Fruit fly (Drosophila melanogaster): ENCODE data around the gene CG14543.
A peak's percentile ranks its signal among the peaks of the same experiment; 100 is the strongest.

Gene CG14543

DNA sequence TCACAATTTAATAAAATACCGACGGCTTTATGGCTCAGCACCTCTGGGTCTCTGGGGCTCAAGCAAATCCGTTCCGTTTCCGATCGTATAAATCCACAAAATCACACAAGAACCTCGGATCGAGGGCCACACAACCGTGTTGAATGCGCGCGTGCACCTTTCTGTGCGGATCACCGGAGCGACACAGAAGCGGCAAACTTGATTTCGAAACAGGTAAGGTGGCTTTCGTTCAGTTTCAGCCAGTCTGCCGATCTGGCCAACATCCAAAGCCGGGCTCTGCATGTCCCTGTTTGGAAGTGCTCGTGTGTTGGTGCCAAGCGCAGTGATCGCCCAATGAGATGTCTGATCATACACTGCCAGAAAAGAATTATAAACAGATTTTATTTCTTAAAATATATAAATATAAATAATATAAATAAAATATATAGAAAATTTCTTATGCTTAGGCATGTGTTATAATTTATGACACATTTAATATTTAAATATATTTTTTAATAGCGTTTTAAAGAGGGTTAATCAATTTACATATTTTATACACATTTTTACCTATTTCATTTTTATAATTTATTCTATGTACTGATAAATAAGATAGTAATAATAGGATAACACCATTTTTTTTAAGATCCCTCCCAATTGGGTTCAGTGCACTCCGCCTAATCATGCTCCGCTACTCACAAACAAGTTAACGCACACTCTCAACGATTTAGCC lies 42.2 kb downstream of the CG14543 start, which contains the start of gene dysf:
dysf (minus strand) TSS at position 210 of the 709 bp plus-strand sequence.
- TF ChIP-seq CG13204 (GFP tag; optimal IDR thresholded peaks at IDR 0.05) (peak; percentile 51), Snoo (tag; optimal IDR thresholded peaks at IDR 0.05) (peak; percentile 73), CG10348 (GFP tag; IDR thresholded peaks at IDR 0.05) (no peak), CG34367 (tag; optimal IDR thresholded peaks at IDR 0.05) (peak; percentile 70), CG15710 (tag; optimal IDR thresholded peaks at IDR 0.05) (peak; percentile 85), CG9948 (tag; optimal IDR thresholded peaks at IDR 0.05) (peak; percentile 78), CG8159 (tag; optimal IDR thresholded peaks at IDR 0.05) (peak; percentile 91), gl (tag; optimal IDR thresholded peaks at IDR 0.05) (no peak), Ets98B (GFP tag; IDR thresholded peaks at IDR 0.05) (no peak), fd96Ca (GFP tag; IDR thresholded peaks at IDR 0.05) (peak; percentile 9; the same call in 1 of the 3 replicates), CG4496 (GFP tag; IDR thresholded peaks at IDR 0.05) (no peak), CG17806 (tag; optimal IDR thresholded peaks at IDR 0.05) (peak; percentile 64), Pif1A (GFP tag; optimal IDR thresholded peaks at IDR 0.05) (peak; percentile 24), EcR (GFP tag; optimal IDR thresholded peaks at IDR 0.05) (no peak), CG32121 (GFP tag; IDR thresholded peaks at IDR 0.05) (peak; percentile 45), CG8301 (tag; optimal IDR thresholded peaks at IDR 0.05) (peak; percentile 54), D1 (tag; optimal IDR thresholded peaks at IDR 0.05) (peak; percentile 48), CG14655 (GFP tag; optimal IDR thresholded peaks at IDR 0.05) (peak; percentile 83), Pif1B (GFP tag; optimal IDR thresholded peaks at IDR 0.05) (peak; percentile 54), rn (GFP tag; IDR thresholded peaks at IDR 0.05) (no peak; the same call in 1 of the 2 replicates)

DNA sequence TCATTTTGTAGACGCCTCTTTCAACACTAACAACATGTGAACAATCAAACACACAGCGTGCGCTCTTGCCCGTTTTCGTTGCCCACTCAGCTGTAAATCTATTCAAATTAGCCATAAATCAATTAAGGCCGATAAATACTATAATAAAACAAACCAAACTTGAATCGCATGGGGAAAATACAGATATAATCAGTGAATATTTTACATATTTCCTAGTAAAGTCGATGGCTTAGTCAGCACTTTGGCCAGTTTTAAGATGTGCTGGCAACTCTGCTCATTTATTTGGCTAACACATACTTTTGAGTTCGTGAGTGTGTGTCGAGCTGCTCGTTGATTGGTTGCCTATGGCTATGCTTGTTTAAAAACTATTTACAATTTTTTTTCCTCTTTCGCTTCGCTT lies 42.8 kb downstream of the CG14543 start:
- no peak for TF ChIP-seq rn (GFP tag; IDR thresholded peaks at IDR 0.05)
- no peak for TF ChIP-seq Pif1B (GFP tag; optimal IDR thresholded peaks at IDR 0.05)
- TF ChIP-seq CG12605 (GFP tag; IDR thresholded peaks at IDR 0.05) = no peak
- no peak for TF ChIP-seq Ets98B (GFP tag; IDR thresholded peaks at IDR 0.05)
- no peak for TF ChIP-seq Pif1A (GFP tag; optimal IDR thresholded peaks at IDR 0.05)
- no peak for TF ChIP-seq EcR (GFP tag; optimal IDR thresholded peaks at IDR 0.05)
- no peak for TF ChIP-seq D1 (tag; optimal IDR thresholded peaks at IDR 0.05)
- no peak for TF ChIP-seq CG10348 (GFP tag; IDR thresholded peaks at IDR 0.05)
- 0 out of 3 replicates have a peak, but pooled peaks have one; percentile 55 for TF ChIP-seq fd96Ca (GFP tag; IDR thresholded peaks at IDR 0.05)
- TF ChIP-seq CG32121 (GFP tag; IDR thresholded peaks at IDR 0.05) = no peak
- no peak for TF ChIP-seq CG14655 (GFP tag; optimal IDR thresholded peaks at IDR 0.05)
- TF ChIP-seq CG4496 (GFP tag; IDR thresholded peaks at IDR 0.05) = 0 out of 3 replicates have a peak, but pooled peaks have one; percentile 37
- no peak for TF ChIP-seq CG13204 (GFP tag; optimal IDR thresholded peaks at IDR 0.05)
- TF ChIP-seq CG8159 (tag; optimal IDR thresholded peaks at IDR 0.05) = no peak
- no peak for TF ChIP-seq gl (tag; optimal IDR thresholded peaks at IDR 0.05)

DNA sequence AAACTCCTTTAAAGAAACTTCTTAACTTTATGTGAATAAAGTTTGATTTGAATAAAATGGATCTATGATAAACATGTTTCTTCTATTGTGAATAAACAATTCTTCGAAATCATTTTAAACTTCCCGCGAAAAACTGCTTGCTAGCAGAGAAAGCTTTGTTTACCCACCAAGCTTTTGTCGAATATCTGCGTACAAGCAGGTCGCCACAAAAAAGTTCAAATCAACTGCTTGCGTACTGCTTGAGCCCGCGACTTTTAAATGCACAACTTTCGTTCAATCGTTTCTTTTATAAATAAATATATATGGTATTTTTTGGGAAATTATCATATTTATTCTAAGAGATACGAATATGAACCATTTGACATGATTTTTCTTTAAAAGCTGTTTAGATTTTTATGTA lies 47.0 kb downstream of the CG14543 start:
- TF ChIP-seq rn (GFP tag; IDR thresholded peaks at IDR 0.05) = no peak
- no peak for TF ChIP-seq CG8159 (tag; optimal IDR thresholded peaks at IDR 0.05)
- TF ChIP-seq Snoo (tag; optimal IDR thresholded peaks at IDR 0.05) = no peak
- TF ChIP-seq CG12605 (GFP tag; IDR thresholded peaks at IDR 0.05) = no peak
- TF ChIP-seq D1 (tag; optimal IDR thresholded peaks at IDR 0.05) = peak; percentile 75

DNA sequence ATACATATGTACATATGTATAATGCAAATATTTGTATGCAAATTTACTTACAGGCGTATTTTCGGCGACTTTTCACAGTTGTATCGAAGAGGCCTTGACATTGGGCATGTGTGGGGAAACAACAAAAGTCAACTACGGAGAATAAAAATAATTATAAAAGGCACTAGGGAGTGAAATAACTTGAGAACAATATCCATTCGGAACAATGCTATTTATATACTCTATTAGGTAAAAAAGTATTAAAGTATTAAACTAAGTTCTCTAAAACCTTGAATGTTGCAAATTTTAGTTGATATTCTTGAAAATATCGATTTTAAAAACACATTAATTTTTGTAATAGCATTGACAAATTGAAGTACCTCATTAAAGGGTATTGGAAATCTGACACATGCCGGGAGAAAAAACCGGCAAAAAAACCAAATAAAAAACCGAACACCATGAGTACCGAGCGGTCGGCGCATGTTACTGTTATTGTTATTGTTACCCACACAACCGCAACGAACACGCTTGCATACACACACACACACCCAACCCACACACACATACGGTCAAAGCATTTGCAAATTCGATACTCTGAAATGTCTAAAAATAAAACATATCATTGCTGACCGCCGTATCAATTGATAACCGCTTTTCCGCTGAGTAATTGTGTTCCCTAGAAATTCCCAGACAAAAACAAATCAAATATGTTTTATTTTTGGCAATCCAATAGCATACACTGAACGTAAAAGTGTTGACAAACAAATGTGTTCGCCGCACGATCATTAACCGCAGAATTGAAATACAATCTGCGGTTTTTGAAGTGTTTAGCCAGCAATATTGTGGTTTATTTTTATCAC lies 48.1 kb downstream of the CG14543 start:
- TF ChIP-seq fd96Ca (GFP tag; IDR thresholded peaks at IDR 0.05) = no peak
- peak; percentile 10 for TF ChIP-seq CG8301 (tag; optimal IDR thresholded peaks at IDR 0.05)
- TF ChIP-seq Ets98B (GFP tag; IDR thresholded peaks at IDR 0.05) = peak; percentile 36; the same call in 1 of the 2 replicates
- peak; percentile 26; the same call in 1 of the 2 replicates for TF ChIP-seq CG32121 (GFP tag; IDR thresholded peaks at IDR 0.05)
- peak; percentile 27 for TF ChIP-seq CG14655 (GFP tag; optimal IDR thresholded peaks at IDR 0.05)
- peak; percentile 76 for TF ChIP-seq Snoo (tag; optimal IDR thresholded peaks at IDR 0.05)
- TF ChIP-seq CG4496 (GFP tag; IDR thresholded peaks at IDR 0.05) = peak; percentile 59; the same call in 2 of the 3 replicates
- TF ChIP-seq CG15710 (tag; optimal IDR thresholded peaks at IDR 0.05) = peak; percentile 22
- TF ChIP-seq CG9948 (tag; optimal IDR thresholded peaks at IDR 0.05) = peak; percentile 3
- TF ChIP-seq EcR (GFP tag; optimal IDR thresholded peaks at IDR 0.05) = no peak
- TF ChIP-seq CG13204 (GFP tag; optimal IDR thresholded peaks at IDR 0.05) = no peak
- TF ChIP-seq D1 (tag; optimal IDR thresholded peaks at IDR 0.05) = no peak
- no peak for TF ChIP-seq CG12605 (GFP tag; IDR thresholded peaks at IDR 0.05)
- peak; percentile 11 for TF ChIP-seq CG17806 (tag; optimal IDR thresholded peaks at IDR 0.05)
- no peak for TF ChIP-seq CG10348 (GFP tag; IDR thresholded peaks at IDR 0.05)
- TF ChIP-seq CG34367 (tag; optimal IDR thresholded peaks at IDR 0.05) = no peak
- TF ChIP-seq Pif1A (GFP tag; optimal IDR thresholded peaks at IDR 0.05) = peak; percentile 37
- no peak for TF ChIP-seq rn (GFP tag; IDR thresholded peaks at IDR 0.05)
- peak; percentile 54 for TF ChIP-seq CG8159 (tag; optimal IDR thresholded peaks at IDR 0.05)

DNA sequence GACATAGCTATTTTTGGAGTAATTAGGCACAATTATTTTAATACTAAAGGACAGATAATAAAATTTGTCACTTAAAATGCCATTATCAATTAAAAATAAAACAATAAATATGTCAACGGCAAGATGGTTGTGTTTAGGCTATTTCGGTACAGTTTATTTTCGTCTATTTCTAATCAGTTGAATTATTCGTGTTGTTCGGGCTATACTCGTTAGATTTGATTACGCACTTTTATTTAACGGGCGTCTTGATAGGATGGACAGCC lies 48.6 kb downstream of the CG14543 start:
- no peak for TF ChIP-seq CG32121 (GFP tag; IDR thresholded peaks at IDR 0.05)
- no peak for TF ChIP-seq CG15710 (tag; optimal IDR thresholded peaks at IDR 0.05)
- no peak for TF ChIP-seq CG8301 (tag; optimal IDR thresholded peaks at IDR 0.05)
- no peak for TF ChIP-seq CG4496 (GFP tag; IDR thresholded peaks at IDR 0.05)
- no peak for TF ChIP-seq CG13204 (GFP tag; optimal IDR thresholded peaks at IDR 0.05)
- no peak for TF ChIP-seq CG10348 (GFP tag; IDR thresholded peaks at IDR 0.05)
- no peak for TF ChIP-seq gl (tag; optimal IDR thresholded peaks at IDR 0.05)
- TF ChIP-seq CG12605 (GFP tag; IDR thresholded peaks at IDR 0.05) = no peak
- no peak for TF ChIP-seq fd96Ca (GFP tag; IDR thresholded peaks at IDR 0.05)
- no peak for TF ChIP-seq EcR (GFP tag; optimal IDR thresholded peaks at IDR 0.05)
- TF ChIP-seq CG8159 (tag; optimal IDR thresholded peaks at IDR 0.05) = no peak
- no peak for TF ChIP-seq Ets98B (GFP tag; IDR thresholded peaks at IDR 0.05)
- TF ChIP-seq Snoo (tag; optimal IDR thresholded peaks at IDR 0.05) = no peak
- TF ChIP-seq Pif1B (GFP tag; optimal IDR thresholded peaks at IDR 0.05) = no peak
- no peak for TF ChIP-seq rn (GFP tag; IDR thresholded peaks at IDR 0.05)
- TF ChIP-seq CG9948 (tag; optimal IDR thresholded peaks at IDR 0.05) = no peak
- TF ChIP-seq D1 (tag; optimal IDR thresholded peaks at IDR 0.05) = no peak

Measured in whole organism, pupa.